Fruit fly (Drosophila melanogaster) whole organism, embryonic: ENCODE results near the gene Grasp65.

Source experiments
- Bgb ChIP-seq: fragments of 200-800 bp; sonication (Bioruptor generic); IDR thresholded peaks from 2 replicates; pipeline ENCODE4 v1.3.6; 2022; ENCODE audit warnings: missing biosample characterization, missing genetic modification characterization; ENCODE audit not compliant: partially characterized antibody
- BtbVII ChIP-seq: fragments of 200-800 bp; sonication (Bioruptor generic); optimal IDR thresholded peaks from 3 replicates; lab custom pipeline; 2017; ENCODE audit warnings: missing biosample characterization, mild to moderate bottlenecking, missing genetic modification characterization
- CG10147 ChIP-seq: fragments of 200-800 bp; sonication (Bioruptor generic); optimal IDR thresholded peaks from 2 replicates; lab custom pipeline; 2019; ENCODE audit warnings: missing biosample characterization, mild to moderate bottlenecking, missing genetic modification characterization, moderate library complexity
- CG10565 ChIP-seq: fragments of 200-800 bp; sonication (Bioruptor generic); optimal IDR thresholded peaks from 3 replicates; lab custom pipeline; 2016; ENCODE audit warnings: missing biosample characterization, mild to moderate bottlenecking, missing genetic modification characterization
- CG10654 ChIP-seq: fragments of 200-800 bp; sonication (Bioruptor generic); optimal IDR thresholded peaks from 2 replicates; lab custom pipeline; 2016; ENCODE audit warnings: missing biosample characterization, missing genetic modification characterization
- CG11504 ChIP-seq: fragments of 200-800 bp; sonication (Bioruptor generic); optimal IDR thresholded peaks from 3 replicates; lab custom pipeline; 2019; ENCODE audit warnings: missing biosample characterization, mild to moderate bottlenecking, missing genetic modification characterization, moderate library complexity
- CG11723 ChIP-seq: fragments of 200-800 bp; sonication (Bioruptor generic); optimal IDR thresholded peaks from 2 replicates; lab custom pipeline; 2017; ENCODE audit warnings: missing biosample characterization, mild to moderate bottlenecking, missing genetic modification characterization
- CG12104 ChIP-seq: fragments of 200-800 bp; sonication (Bioruptor generic); optimal IDR thresholded peaks from 3 replicates; lab custom pipeline; 2016; ENCODE audit warnings: missing biosample characterization, missing genetic modification characterization
- CG12219 ChIP-seq: fragments of 200-800 bp; sonication (Bioruptor generic); optimal IDR thresholded peaks from 3 replicates; lab custom pipeline; 2018; ENCODE audit warnings: missing biosample characterization, mild to moderate bottlenecking, missing genetic modification characterization
- CG12236 ChIP-seq: fragments of 200-800 bp; sonication (Bioruptor generic); optimal IDR thresholded peaks from 2 replicates; lab custom pipeline; 2016; ENCODE audit warnings: missing biosample characterization, missing genetic modification characterization
- CG1233 ChIP-seq: fragments of 200-800 bp; sonication (Bioruptor generic); optimal IDR thresholded peaks from 4 replicates; lab custom pipeline; 2018; ENCODE audit warnings: missing biosample characterization, mild to moderate bottlenecking, missing genetic modification characterization
- CG12659 ChIP-seq: fragments of 200-800 bp; sonication (Bioruptor generic); optimal IDR thresholded peaks from 3 replicates; lab custom pipeline; 2017; ENCODE audit warnings: mild to moderate bottlenecking, missing biosample characterization, missing genetic modification reagents, missing genetic modification characterization
- CG13296 ChIP-seq: fragments of 200-800 bp; sonication (Bioruptor generic); optimal IDR thresholded peaks from 3 replicates; lab custom pipeline; 2018; ENCODE audit warnings: missing biosample characterization, mild to moderate bottlenecking, missing genetic modification characterization
- CG13624 ChIP-seq: fragments of 200-800 bp; sonication (Bioruptor generic); optimal IDR thresholded peaks from 2 replicates; lab custom pipeline; 2016; ENCODE audit warnings: missing biosample characterization, missing genetic modification characterization
- CG14860 ChIP-seq: fragments of 200-800 bp; sonication (Bioruptor generic); IDR thresholded peaks from 3 replicates; pipeline ENCODE4 v1.3.6; 2022; ENCODE audit warnings: missing biosample characterization, missing genetic modification characterization; ENCODE audit not compliant: partially characterized antibody
- CG15479 ChIP-seq: fragments of 200-800 bp; sonication (Bioruptor generic); optimal IDR thresholded peaks from 3 replicates; lab custom pipeline; 2019; ENCODE audit warnings: missing biosample characterization, mild to moderate bottlenecking, missing genetic modification characterization, moderate library complexity
- CG17328 ChIP-seq: fragments of 200-800 bp; sonication (Bioruptor generic); IDR thresholded peaks from 2 replicates; pipeline ENCODE4 v1.3.6; 2022; ENCODE audit warnings: missing biosample characterization, missing genetic modification characterization
- CG1792 ChIP-seq: fragments of 200-800 bp; sonication (Bioruptor generic); optimal IDR thresholded peaks from 2 replicates; lab custom pipeline; 2016; ENCODE audit warnings: missing biosample characterization, missing genetic modification characterization
- CG1832 ChIP-seq: fragments of 200-800 bp; sonication (Bioruptor generic); optimal IDR thresholded peaks from 2 replicates; lab custom pipeline; 2017; ENCODE audit warnings: missing biosample characterization, mild to moderate bottlenecking, missing genetic modification characterization, inconsistent platforms
- CG2116 ChIP-seq: fragments of 200-800 bp; sonication (Bioruptor generic); optimal IDR thresholded peaks from 3 replicates; lab custom pipeline; 2018; ENCODE audit warnings: missing biosample characterization, mild to moderate bottlenecking, missing genetic modification characterization
- CG3163 ChIP-seq: fragments of 200-800 bp; sonication (Bioruptor generic); optimal IDR thresholded peaks from 3 replicates; lab custom pipeline; 2016; ENCODE audit warnings: missing biosample characterization, missing genetic modification characterization
- CG32532 ChIP-seq: fragments of 200-800 bp; sonication (Bioruptor generic); IDR thresholded peaks from 2 replicates; pipeline ENCODE4 v1.3.6; 2022; ENCODE audit warnings: missing biosample characterization, missing genetic modification characterization
- CG34376 ChIP-seq: fragments of 200-800 bp; sonication (Bioruptor generic); optimal IDR thresholded peaks from 2 replicates; lab custom pipeline; 2018; ENCODE audit warnings: missing biosample characterization, mild to moderate bottlenecking, missing genetic modification characterization
- CG4820 ChIP-seq: fragments of 200-800 bp; sonication (Bioruptor generic); optimal IDR thresholded peaks from 3 replicates; lab custom pipeline; 2016; ENCODE audit warnings: missing biosample characterization, missing genetic modification characterization
- CG7839 ChIP-seq: fragments of 200-800 bp; sonication (Bioruptor generic); optimal IDR thresholded peaks from 3 replicates; lab custom pipeline; 2018; ENCODE audit warnings: missing biosample characterization, mild to moderate bottlenecking, missing genetic modification characterization, moderate library complexity
- CG8359 ChIP-seq: fragments of 200-800 bp; sonication (Bioruptor generic); optimal IDR thresholded peaks from 2 replicates; lab custom pipeline; 2017; ENCODE audit warnings: missing biosample characterization, mild to moderate bottlenecking, missing genetic modification characterization, borderline replicate concordance
- CoRest ChIP-seq: fragments of 200-800 bp; sonication (Bioruptor generic); optimal IDR thresholded peaks from 3 replicates; lab custom pipeline; 2018; ENCODE audit warnings: missing biosample characterization, mild to moderate bottlenecking, missing genetic modification characterization, moderate library complexity
- Gsc ChIP-seq: fragments of 200-800 bp; sonication (Bioruptor generic); IDR thresholded peaks from 2 replicates; pipeline ENCODE4 v1.3.6; 2022; ENCODE audit warnings: missing biosample characterization, missing genetic modification characterization
- H15 ChIP-seq: fragments of 200-800 bp; sonication (Bioruptor generic); IDR thresholded peaks from 3 replicates; pipeline ENCODE4 v1.3.6; 2022; ENCODE audit warnings: missing biosample characterization, missing genetic modification characterization
- HHEX ChIP-seq: fragments of 200-800 bp; sonication (Bioruptor generic); optimal IDR thresholded peaks from 3 replicates; lab custom pipeline; 2017; ENCODE audit warnings: missing biosample characterization, mild to moderate bottlenecking, missing genetic modification characterization, missing genetic modification reagents
- HLHmδ ChIP-seq: fragments of 200-800 bp; sonication (Bioruptor generic); optimal IDR thresholded peaks from 2 replicates; lab custom pipeline; 2018; ENCODE audit warnings: missing biosample characterization, mild to moderate bottlenecking, missing genetic modification characterization, moderate library complexity
- Hmx ChIP-seq: fragments of 200-800 bp; sonication (Bioruptor generic); optimal IDR thresholded peaks from 2 replicates; lab custom pipeline; 2016; ENCODE audit warnings: missing biosample characterization, missing genetic modification characterization
- Hr3 ChIP-seq: fragments of 200-800 bp; sonication (Bioruptor generic); optimal IDR thresholded peaks from 3 replicates; lab custom pipeline; 2016; ENCODE audit warnings: missing biosample characterization, missing genetic modification characterization
- Hr78 ChIP-seq, 2 experiments: fragments of 200-800 bp in 1 of 2; fragments of >200 bp in 1 of 2; sonication (Bioruptor generic) in 1 of 2; optimal IDR thresholded peaks; 2 replicates each; lab custom pipeline; 2017 to 2019; ENCODE audit warnings: missing biosample characterization in 2 of 2, missing genetic modification characterization in 2 of 2, mild to moderate bottlenecking in 1 of 2, moderate library complexity in 1 of 2
- Med ChIP-seq: fragments of 200-800 bp; sonication (Bioruptor generic); peaks from one replicate; lab custom pipeline; 2016; ENCODE audit warnings: missing biosample characterization, missing genetic modification characterization, mild to moderate bottlenecking, inconsistent platforms, moderate library complexity
- Vsx1 ChIP-seq: fragments of 200-800 bp; sonication (Bioruptor generic); optimal IDR thresholded peaks from 2 replicates; lab custom pipeline; 2017; ENCODE audit warnings: missing biosample characterization, mild to moderate bottlenecking, missing genetic modification characterization, missing genetic modification reagents
- corto ChIP-seq: fragments of 200-800 bp; sonication (Bioruptor generic); optimal IDR thresholded peaks from 2 replicates; lab custom pipeline; 2016; ENCODE audit warnings: missing biosample characterization, mild to moderate bottlenecking, missing genetic modification characterization, moderate library complexity
- ftz-f1 ChIP-seq: fragments of 200-800 bp; sonication (Bioruptor generic); optimal IDR thresholded peaks from 2 replicates; lab custom pipeline; 2016; ENCODE audit warnings: missing biosample characterization, missing genetic modification characterization
- ham ChIP-seq: fragments of 200-800 bp; sonication (Bioruptor generic); IDR thresholded peaks from 2 replicates; pipeline ENCODE4 v1.3.6; 2022; ENCODE audit warnings: missing biosample characterization, missing genetic modification characterization
- hbn ChIP-seq: fragments of 200-800 bp; sonication (Bioruptor generic); IDR thresholded peaks from 2 replicates; pipeline ENCODE4 v1.3.6; 2022; ENCODE audit warnings: missing biosample characterization, missing genetic modification characterization; ENCODE audit not compliant: partially characterized antibody
- hkb ChIP-seq, 2 experiments: fragments of 200-800 bp in 1 of 2; fragments of >200 bp in 1 of 2; sonication (Bioruptor generic) in 1 of 2; IDR thresholded peaks in 1 of 2; optimal IDR thresholded peaks in 1 of 2; 2 replicates each; pipeline versions ENCODE4 v1.3.6 to Lab custom; 2017 to 2022; ENCODE audit warnings: missing biosample characterization in 1 of 2, missing genetic modification characterization in 1 of 2
- p53 ChIP-seq: fragments of 200-800 bp; sonication (Bioruptor generic); optimal IDR thresholded peaks from 2 replicates; lab custom pipeline; 2016; ENCODE audit warnings: missing biosample characterization, missing genetic modification characterization
- pnt ChIP-seq: fragments of 200-800 bp; sonication (Bioruptor generic); optimal IDR thresholded peaks from 3 replicates; lab custom pipeline; 2016; ENCODE audit warnings: missing biosample characterization, missing genetic modification characterization
- row ChIP-seq: fragments of 200-800 bp; sonication (Bioruptor generic); IDR thresholded peaks from 3 replicates; pipeline ENCODE4 v1.3.6; 2022; ENCODE audit warnings: missing biosample characterization, missing genetic modification characterization
- salm ChIP-seq: fragments of 200-800 bp; sonication (Bioruptor generic); optimal IDR thresholded peaks from 2 replicates; lab custom pipeline; 2018; ENCODE audit warnings: missing biosample characterization, mild to moderate bottlenecking, missing genetic modification characterization
- schlank ChIP-seq: fragments of 200-800 bp; sonication (Bioruptor generic); optimal IDR thresholded peaks from 2 replicates; lab custom pipeline; 2018; ENCODE audit warnings: missing biosample characterization, mild to moderate bottlenecking, missing genetic modification characterization
- seq ChIP-seq: fragments of 200-800 bp; sonication (Bioruptor generic); IDR thresholded peaks from 2 replicates; pipeline ENCODE4 v1.3.6; 2022; ENCODE audit warnings: missing biosample characterization, missing genetic modification characterization
- shn ChIP-seq: fragments of 200-800 bp; sonication (Bioruptor generic); optimal IDR thresholded peaks from 3 replicates; lab custom pipeline; 2016; ENCODE audit warnings: missing biosample characterization, missing genetic modification characterization
- tio ChIP-seq: fragments of 200-800 bp; sonication (Bioruptor generic); optimal IDR thresholded peaks from 2 replicates; lab custom pipeline; 2017; ENCODE audit warnings: missing biosample characterization, missing genetic modification characterization, inconsistent platforms
- toy ChIP-seq: fragments of 200-800 bp; sonication (Bioruptor generic); IDR thresholded peaks from 2 replicates; pipeline ENCODE4 v1.3.6; 2022; ENCODE audit warnings: missing biosample characterization, missing genetic modification characterization

Grasp65 gene

dm6 chr3L:19932917-19933316, 8.2 kb downstream of the Grasp65 start (continued):
- peak; percentile 89 for TF ChIP-seq Med (GFP tag; lab: Kevin White, UChicago)
- no peak for TF ChIP-seq CG17328 (GFP tag; lab: Robert Waterston, UW)
- peak; percentile 25 for TF ChIP-seq CG11723 (GFP tag; lab: Kevin White, UChicago)
- no peak for TF ChIP-seq corto (GFP tag; lab: Kevin White, UChicago)
- TF ChIP-seq CG12659 (GFP tag; lab: Kevin White, UChicago) = peak; percentile 21
- peak; percentile 64 for TF ChIP-seq CG13296
- TF ChIP-seq CG2116 (GFP tag; lab: Kevin White, UChicago) = no peak
- TF ChIP-seq toy (GFP tag; lab: Robert Waterston, UW) = no peak
- no peak for TF ChIP-seq CG10147 (GFP tag; lab: Kevin White, UChicago)
- TF ChIP-seq tio (GFP tag; lab: Kevin White, UChicago) = no peak
- TF ChIP-seq salm = peak; percentile 34
- TF ChIP-seq CG10654 (GFP tag; lab: Kevin White, UChicago) = no peak
- TF ChIP-seq HLHmδ (GFP tag; lab: Kevin White, UChicago) = no peak
- no peak for TF ChIP-seq Hr3
- peak; percentile 14 for TF ChIP-seq CG7839 (tag; lab: Kevin White, UChicago)
- peak; percentile 45 for TF ChIP-seq schlank (tag; lab: Kevin White, UChicago)
- TF ChIP-seq Hr78 (GFP tag; optimal IDR thresholded peaks at IDR 0.05; lab: Kevin White, UChicago) = peak in 1 of 2 experiments; percentile 28
- no peak for TF ChIP-seq hkb (optimal IDR thresholded peaks at IDR 0.05; lab: Kevin White, UChicago)
- TF ChIP-seq hkb (GFP tag; IDR thresholded peaks at IDR 0.05; lab: Robert Waterston, UW) = peak; percentile 78
- no peak for TF ChIP-seq CG13624 (GFP tag; lab: Kevin White, UChicago)
- no peak for TF ChIP-seq p53 (GFP tag; lab: Kevin White, UChicago)
- TF ChIP-seq ftz-f1 (GFP tag; lab: Kevin White, UChicago) = no peak
- no peak for TF ChIP-seq Gsc (GFP tag; lab: Robert Waterston, UW)
- no peak for TF ChIP-seq H15 (GFP tag; lab: Robert Waterston, UW)
- TF ChIP-seq HHEX = peak; percentile 52
- no peak for TF ChIP-seq CG10565 (GFP tag; lab: Kevin White, UChicago)
- TF ChIP-seq pnt (GFP tag; lab: Kevin White, UChicago) = no peak
- peak; percentile 43; the same call in 1 of the 2 replicates for TF ChIP-seq seq
- no peak for TF ChIP-seq CG4820 (GFP tag; lab: Kevin White, UChicago)
- TF ChIP-seq ham (GFP tag; lab: Robert Waterston, UW) = no peak
- TF ChIP-seq CG15479 (GFP tag; lab: Kevin White, UChicago) = no peak
- TF ChIP-seq hbn (GFP tag; lab: Robert Waterston, UW) = no peak
- no peak for TF ChIP-seq CG1832 (GFP tag; lab: Kevin White, UChicago)
- peak; percentile 86 for TF ChIP-seq CG34376 (GFP tag; lab: Kevin White, UChicago)
- TF ChIP-seq CG12104 (GFP tag; lab: Kevin White, UChicago) = no peak
- TF ChIP-seq CG14860 (GFP tag; lab: Robert Waterston, UW) = no peak
- no peak for TF ChIP-seq CG12236
- no peak; the same call in 2 of the 3 replicates for TF ChIP-seq row (GFP tag; lab: Robert Waterston, UW)
- TF ChIP-seq Vsx1 (GFP tag; lab: Kevin White, UChicago) = peak; percentile 59
- TF ChIP-seq CG32532 (GFP tag; lab: Robert Waterston, UW) = peak; percentile 66; the same call in 1 of the 2 replicates
- no peak for TF ChIP-seq Bgb (GFP tag; lab: Robert Waterston, UW)
- TF ChIP-seq CoRest (tag; lab: Kevin White, UChicago) = no peak
- TF ChIP-seq CG1233 (GFP tag; lab: Kevin White, UChicago) = peak; percentile 8
- TF ChIP-seq CG11504 (tag; lab: Kevin White, UChicago) = peak; percentile 99
- no peak for TF ChIP-seq Hmx (GFP tag; lab: Kevin White, UChicago)
- no peak for TF ChIP-seq CG1792 (GFP tag; lab: Kevin White, UChicago)
- TF ChIP-seq CG8359 (GFP tag; lab: Kevin White, UChicago) = peak; percentile 67
- peak; percentile 77 for TF ChIP-seq BtbVII (GFP tag; lab: Kevin White, UChicago)
- no peak for TF ChIP-seq shn (GFP tag; lab: Kevin White, UChicago)
- peak; percentile 52 for TF ChIP-seq CG3163 (GFP tag; lab: Kevin White, UChicago)
- TF ChIP-seq CG12219 (GFP tag; lab: Kevin White, UChicago) = peak; percentile 51
